Fruit fly (Drosophila melanogaster) whole organism, embryonic: ENCODE results near the gene anchor.

Source experiments
- C15 ChIP-seq: fragments of 200-800 bp; sonication (Bioruptor generic); IDR thresholded peaks from 3 replicates; pipeline ENCODE4 v1.3.6; 2022; ENCODE audit warnings: missing biosample characterization, missing genetic modification characterization
- CG12659 ChIP-seq: fragments of 200-800 bp; sonication (Bioruptor generic); optimal IDR thresholded peaks from 3 replicates; lab custom pipeline; 2017; ENCODE audit warnings: mild to moderate bottlenecking, missing biosample characterization, missing genetic modification reagents, missing genetic modification characterization
- CG12769 ChIP-seq: fragments of 200-800 bp; sonication (Bioruptor generic); optimal IDR thresholded peaks from 2 replicates; lab custom pipeline; 2019; ENCODE audit warnings: missing biosample characterization, mild to moderate bottlenecking, missing genetic modification characterization, moderate library complexity
- CG13287 ChIP-seq: fragments of 200-800 bp; sonication (Bioruptor generic); IDR thresholded peaks from 2 replicates; pipeline ENCODE4 v1.3.6; 2022; ENCODE audit warnings: missing biosample characterization, missing genetic modification characterization; ENCODE audit not compliant: partially characterized antibody
- CG13424 ChIP-seq: fragments of 200-800 bp; sonication (Bioruptor generic); optimal IDR thresholded peaks from 2 replicates; lab custom pipeline; 2019; ENCODE audit warnings: missing biosample characterization, mild to moderate bottlenecking, missing genetic modification characterization, moderate library complexity
- CG13624 ChIP-seq: fragments of 200-800 bp; sonication (Bioruptor generic); optimal IDR thresholded peaks from 2 replicates; lab custom pipeline; 2016; ENCODE audit warnings: missing biosample characterization, missing genetic modification characterization
- CG14014 ChIP-seq: fragments of 200-800 bp; sonication (Bioruptor generic); IDR thresholded peaks from 2 replicates; pipeline ENCODE4 v1.3.6; 2022; ENCODE audit warnings: missing biosample characterization, missing genetic modification characterization
- CG14050 ChIP-seq: fragments of 200-800 bp; sonication (Bioruptor generic); IDR thresholded peaks from 3 replicates; pipeline ENCODE4 v1.3.6; 2022; ENCODE audit warnings: missing biosample characterization, missing genetic modification characterization
- CG15011 ChIP-seq: fragments of 200-800 bp; sonication (Bioruptor generic); optimal IDR thresholded peaks from 3 replicates; lab custom pipeline; 2018; ENCODE audit warnings: missing biosample characterization, mild to moderate bottlenecking, missing genetic modification characterization
- CG15514 ChIP-seq: fragments of 200-800 bp; sonication (Bioruptor generic); optimal IDR thresholded peaks from 3 replicates; lab custom pipeline; 2017; ENCODE audit warnings: missing biosample characterization, missing genetic modification characterization, mild to moderate bottlenecking, moderate library complexity, missing genetic modification reagents
- CG15601 ChIP-seq: fragments of 200-800 bp; sonication (Bioruptor generic); optimal IDR thresholded peaks from 3 replicates; lab custom pipeline; 2019; ENCODE audit warnings: missing biosample characterization, mild to moderate bottlenecking, missing genetic modification characterization, moderate library complexity
- CG16863 ChIP-seq: fragments of 200-800 bp; sonication (Bioruptor generic); optimal IDR thresholded peaks from 3 replicates; lab custom pipeline; 2016; ENCODE audit warnings: missing biosample characterization, missing genetic modification characterization
- CG1832 ChIP-seq: fragments of 200-800 bp; sonication (Bioruptor generic); optimal IDR thresholded peaks from 2 replicates; lab custom pipeline; 2017; ENCODE audit warnings: missing biosample characterization, mild to moderate bottlenecking, missing genetic modification characterization, inconsistent platforms
- CG2129 ChIP-seq: fragments of 200-800 bp; sonication (Bioruptor generic); IDR thresholded peaks from 2 replicates; pipeline ENCODE4 v1.3.6; 2022; ENCODE audit warnings: missing biosample characterization, missing genetic modification characterization; ENCODE audit not compliant: partially characterized antibody
- CG3163 ChIP-seq: fragments of 200-800 bp; sonication (Bioruptor generic); optimal IDR thresholded peaks from 3 replicates; lab custom pipeline; 2016; ENCODE audit warnings: missing biosample characterization, missing genetic modification characterization
- CG3838 ChIP-seq: fragments of 200-800 bp; sonication (Bioruptor generic); optimal IDR thresholded peaks from 3 replicates; lab custom pipeline; 2016; ENCODE audit warnings: missing biosample characterization, missing genetic modification characterization
- CG4854 ChIP-seq: fragments of 200-800 bp; sonication (Bioruptor generic); optimal IDR thresholded peaks from 2 replicates; lab custom pipeline; 2016; ENCODE audit warnings: missing biosample characterization, missing genetic modification characterization, inconsistent platforms
- CG6813 ChIP-seq: fragments of 200-800 bp; sonication (Bioruptor generic); optimal IDR thresholded peaks from 2 replicates; lab custom pipeline; 2017; ENCODE audit warnings: missing biosample characterization, missing genetic modification characterization, mild to moderate bottlenecking, moderate library complexity, missing genetic modification reagents
- CG7357 ChIP-seq: fragments of 200-800 bp; sonication (Bioruptor generic); IDR thresholded peaks from 3 replicates; pipeline ENCODE4 v1.3.6; 2022; ENCODE audit warnings: missing biosample characterization, missing genetic modification characterization
- CG8478 ChIP-seq: fragments of >200 bp; optimal IDR thresholded peaks from 2 replicates; lab custom pipeline; 2018
- CG9437 ChIP-seq: fragments of 200-800 bp; sonication (Bioruptor generic); optimal IDR thresholded peaks from 2 replicates; lab custom pipeline; 2018; ENCODE audit warnings: missing biosample characterization, mild to moderate bottlenecking, missing genetic modification characterization
- CG9609 ChIP-seq: fragments of 200-800 bp; sonication (Bioruptor generic); optimal IDR thresholded peaks from 3 replicates; lab custom pipeline; 2016; ENCODE audit warnings: missing biosample characterization, missing genetic modification characterization
- ERR ChIP-seq: fragments of 200-800 bp; sonication (Bioruptor generic); optimal IDR thresholded peaks from 2 replicates; lab custom pipeline; 2016; ENCODE audit warnings: missing biosample characterization, missing genetic modification characterization
- Eip74EF ChIP-seq, 2 experiments: fragments of 200-800 bp in 1 of 2; fragments of >200 bp in 1 of 2; sonication (Bioruptor generic) in 1 of 2; optimal IDR thresholded peaks; 2 replicates each; lab custom pipeline; 2017 to 2019; ENCODE audit warnings: missing biosample characterization in 2 of 2, missing genetic modification characterization in 2 of 2, mild to moderate bottlenecking in 1 of 2, moderate library complexity in 1 of 2
- Gsc ChIP-seq: fragments of 200-800 bp; sonication (Bioruptor generic); IDR thresholded peaks from 2 replicates; pipeline ENCODE4 v1.3.6; 2022; ENCODE audit warnings: missing biosample characterization, missing genetic modification characterization
- HLH4C ChIP-seq: fragments of 200-800 bp; sonication (Bioruptor generic); IDR thresholded peaks from 3 replicates; pipeline ENCODE4 v1.3.6; 2022; ENCODE audit warnings: missing biosample characterization, missing genetic modification characterization; ENCODE audit not compliant: partially characterized antibody
- Hand ChIP-seq: fragments of 200-800 bp; sonication (Bioruptor generic); optimal IDR thresholded peaks from 2 replicates; lab custom pipeline; 2017; ENCODE audit warnings: mild to moderate bottlenecking, missing biosample characterization, missing genetic modification reagents, missing genetic modification characterization
- Jarid2 ChIP-seq: fragments of 200-800 bp; sonication (Bioruptor generic); optimal IDR thresholded peaks from 3 replicates; lab custom pipeline; 2017; ENCODE audit warnings: mild to moderate bottlenecking, missing biosample characterization, missing genetic modification reagents, missing genetic modification characterization
- Optix ChIP-seq: fragments of 200-800 bp; sonication (Bioruptor generic); IDR thresholded peaks from 3 replicates; pipeline ENCODE4 v1.3.6; 2022; ENCODE audit warnings: missing biosample characterization, missing genetic modification characterization
- PHDP ChIP-seq: fragments of 200-800 bp; sonication (Bioruptor generic); optimal IDR thresholded peaks from 3 replicates; lab custom pipeline; 2018; ENCODE audit warnings: missing biosample characterization, mild to moderate bottlenecking, missing genetic modification characterization, moderate library complexity
- Ptx1 ChIP-seq: fragments of 200-800 bp; sonication (Bioruptor generic); IDR thresholded peaks from 2 replicates; pipeline ENCODE4 v1.3.6; 2022; ENCODE audit warnings: missing biosample characterization, missing genetic modification characterization
- Tbp ChIP-seq: fragments of >200 bp; optimal IDR thresholded peaks from 2 replicates; lab custom pipeline; 2018; ENCODE audit warnings: missing biosample characterization, missing genetic modification characterization
- al ChIP-seq: fragments of 200-800 bp; sonication (Bioruptor generic); IDR thresholded peaks from 2 replicates; pipeline ENCODE4 v1.3.6; 2022; ENCODE audit warnings: missing biosample characterization, missing genetic modification characterization
- az2 ChIP-seq: fragments of 200-800 bp; sonication (Bioruptor generic); optimal IDR thresholded peaks from 3 replicates; lab custom pipeline; 2016; ENCODE audit warnings: missing biosample characterization, missing genetic modification characterization
- btn ChIP-seq: fragments of 200-800 bp; sonication (Bioruptor generic); optimal IDR thresholded peaks from 2 replicates; lab custom pipeline; 2016; ENCODE audit warnings: missing biosample characterization, missing genetic modification characterization
- cato ChIP-seq: fragments of 200-800 bp; sonication (Bioruptor generic); optimal IDR thresholded peaks from 2 replicates; lab custom pipeline; 2016; ENCODE audit warnings: missing biosample characterization, missing genetic modification characterization, borderline replicate concordance
- chm ChIP-seq: fragments of 200-800 bp; sonication (Bioruptor generic); IDR thresholded peaks from 2 replicates; pipeline ENCODE4 v1.3.6; 2022; ENCODE audit warnings: missing biosample characterization, missing genetic modification characterization
- crc ChIP-seq: fragments of 200-800 bp; sonication (Bioruptor generic); optimal IDR thresholded peaks from 2 replicates; lab custom pipeline; 2016; ENCODE audit warnings: missing biosample characterization, missing genetic modification characterization
- grau ChIP-seq: fragments of 200-800 bp; optimal IDR thresholded peaks from 3 replicates; lab custom pipeline; 2019; ENCODE audit warnings: missing biosample characterization, mild to moderate bottlenecking, missing genetic modification characterization, moderate library complexity
- lilli ChIP-seq: fragments of 200-800 bp; sonication (Bioruptor generic); optimal IDR thresholded peaks from 3 replicates; lab custom pipeline; 2016; ENCODE audit warnings: missing biosample characterization, missing genetic modification characterization
- nmo ChIP-seq: fragments of 200-800 bp; sonication (Bioruptor generic); optimal IDR thresholded peaks from 2 replicates; lab custom pipeline; 2018; ENCODE audit warnings: missing biosample characterization, mild to moderate bottlenecking, missing genetic modification characterization, moderate library complexity
- onecut ChIP-seq: fragments of 200-800 bp; sonication (Bioruptor generic); IDR thresholded peaks from 2 replicates; pipeline ENCODE4 v1.3.6; 2022; ENCODE audit warnings: missing biosample characterization, missing genetic modification characterization
- scrt ChIP-seq: fragments of 200-800 bp; sonication (Bioruptor generic); optimal IDR thresholded peaks from 2 replicates; lab custom pipeline; 2018; ENCODE audit warnings: missing biosample characterization, mild to moderate bottlenecking, missing genetic modification characterization, moderate library complexity
- sd ChIP-seq: fragments of 200-800 bp; sonication (Bioruptor generic); optimal IDR thresholded peaks from 3 replicates; lab custom pipeline; 2018; ENCODE audit warnings: missing biosample characterization, mild to moderate bottlenecking, missing genetic modification characterization, moderate library complexity
- sim ChIP-seq: fragments of 200-800 bp; sonication (Bioruptor generic); IDR thresholded peaks from 2 replicates; pipeline ENCODE4 v1.3.6; 2022; ENCODE audit warnings: missing biosample characterization, missing genetic modification characterization
- stc ChIP-seq: fragments of 200-800 bp; sonication (Bioruptor generic); IDR thresholded peaks from 2 replicates; pipeline ENCODE4 v1.3.6; 2022; ENCODE audit warnings: missing biosample characterization, missing genetic modification characterization
- stwl ChIP-seq: fragments of 200-800 bp; sonication (Bioruptor generic); optimal IDR thresholded peaks from 3 replicates; lab custom pipeline; 2018; ENCODE audit warnings: missing biosample characterization, mild to moderate bottlenecking, missing genetic modification characterization, moderate library complexity
- tap ChIP-seq: fragments of 200-800 bp; optimal IDR thresholded peaks from 3 replicates; lab custom pipeline; 2019; ENCODE audit warnings: missing biosample characterization, mild to moderate bottlenecking, missing genetic modification characterization, moderate library complexity
- tx ChIP-seq: fragments of 200-800 bp; sonication (Bioruptor generic); optimal IDR thresholded peaks from 2 replicates; lab custom pipeline; 2016; ENCODE audit warnings: missing biosample characterization, missing genetic modification characterization
- usp ChIP-seq: fragments of >200 bp; optimal IDR thresholded peaks from 2 replicates; lab custom pipeline; 2017; ENCODE audit warnings: missing biosample characterization, missing genetic modification characterization
- wek ChIP-seq: fragments of 200-800 bp; sonication (Bioruptor generic); optimal IDR thresholded peaks from 3 replicates; lab custom pipeline; 2018; ENCODE audit warnings: missing biosample characterization, mild to moderate bottlenecking, missing genetic modification characterization, moderate library complexity
- z ChIP-seq: fragments of 200-800 bp; sonication (Bioruptor generic); IDR thresholded peaks from 3 replicates; pipeline ENCODE4 v1.3.6; 2022; ENCODE audit warnings: missing biosample characterization, missing genetic modification characterization

The anchor gene

dm6 chr3L:17644906-17645244 is 23.3 kb downstream of the anchor start, which contains the start of gene Pep (continued):
- no peak for TF ChIP-seq CG14050 (GFP tag; lab: Robert Waterston, UW)
- TF ChIP-seq CG16863 = no peak
- no peak for TF ChIP-seq C15 (GFP tag; lab: Robert Waterston, UW)
- TF ChIP-seq CG15514 (GFP tag; lab: Kevin White, UChicago) = peak; percentile 85
- no peak for TF ChIP-seq CG3838 (GFP tag; lab: Kevin White, UChicago)
- no peak for TF ChIP-seq Tbp
- no peak for TF ChIP-seq CG8478 (lab: Kevin White, UChicago)
- TF ChIP-seq wek (GFP tag; lab: Kevin White, UChicago) = peak; percentile 71
- TF ChIP-seq cato (GFP tag; lab: Kevin White, UChicago) = no peak
- no peak for TF ChIP-seq sim (GFP tag; lab: Robert Waterston, UW)
- TF ChIP-seq stwl (tag; lab: Kevin White, UChicago) = peak; percentile 93
- no peak for TF ChIP-seq ERR (GFP tag; lab: Kevin White, UChicago)
- peak; percentile 81 for TF ChIP-seq CG13624 (GFP tag; lab: Kevin White, UChicago)
- TF ChIP-seq CG9437 (GFP tag; lab: Kevin White, UChicago) = peak; percentile 49
- no peak for TF ChIP-seq CG15011 (GFP tag; lab: Kevin White, UChicago)
- TF ChIP-seq al (GFP tag; lab: Robert Waterston, UW) = no peak
- no peak for TF ChIP-seq CG14014 (GFP tag; lab: Robert Waterston, UW)
- TF ChIP-seq grau (tag; lab: Kevin White, UChicago) = peak; percentile 51
- peak; percentile 60 for TF ChIP-seq Jarid2 (GFP tag; lab: Kevin White, UChicago)
- TF ChIP-seq lilli (GFP tag; lab: Kevin White, UChicago) = peak; percentile 51
- peak; percentile 77 for TF ChIP-seq CG12659 (GFP tag; lab: Kevin White, UChicago)
- TF ChIP-seq Gsc (GFP tag; lab: Robert Waterston, UW) = no peak
- TF ChIP-seq Ptx1 (GFP tag; lab: Robert Waterston, UW) = no peak
- peak; percentile 13 for TF ChIP-seq CG13424 (tag; lab: Kevin White, UChicago)
- peak; percentile 98 for TF ChIP-seq CG13287 (GFP tag; lab: Robert Waterston, UW)
- TF ChIP-seq onecut (GFP tag; lab: Robert Waterston, UW) = peak; percentile 73
- TF ChIP-seq CG2129 = peak; percentile 96
- TF ChIP-seq chm (GFP tag; lab: Robert Waterston, UW) = no peak; the same call in 1 of the 2 replicates
- peak; percentile 33 for TF ChIP-seq PHDP (tag; lab: Kevin White, UChicago)
- TF ChIP-seq CG6813 = no peak
- no peak for TF ChIP-seq btn (GFP tag; lab: Kevin White, UChicago)
- TF ChIP-seq crc (GFP tag; lab: Kevin White, UChicago) = no peak
- TF ChIP-seq HLH4C (GFP tag; lab: Robert Waterston, UW) = peak; percentile 97
- no peak for TF ChIP-seq CG1832
- no peak for TF ChIP-seq usp (GFP tag; lab: Kevin White, UChicago)
- no peak for TF ChIP-seq Optix
- no peak for TF ChIP-seq stc (GFP tag; lab: Robert Waterston, UW)
- peak; percentile 38 for TF ChIP-seq CG15601
- no peak for TF ChIP-seq sd (tag; lab: Kevin White, UChicago)
- TF ChIP-seq CG7357 = no peak
- peak; percentile 12 for TF ChIP-seq Hand (GFP tag; lab: Kevin White, UChicago)
- TF ChIP-seq az2 (GFP tag; lab: Kevin White, UChicago) = no peak
- peak; percentile 24 for TF ChIP-seq scrt (GFP tag; lab: Kevin White, UChicago)
- no peak for TF ChIP-seq tap
- no peak for TF ChIP-seq z
- TF ChIP-seq Eip74EF (GFP tag; optimal IDR thresholded peaks at IDR 0.05; lab: Kevin White, UChicago) = no peak
- no peak for TF ChIP-seq tx
- TF ChIP-seq CG12769 (tag; lab: Kevin White, UChicago) = peak; percentile 23
- TF ChIP-seq CG9609 (GFP tag; lab: Kevin White, UChicago) = peak; percentile 28
- peak; percentile 38 for TF ChIP-seq CG3163
- peak; percentile 62 for TF ChIP-seq nmo
- no peak for TF ChIP-seq CG4854 (GFP tag; lab: Kevin White, UChicago)
